Fruit fly (Drosophila melanogaster) whole organism, embryonic: ENCODE results near the gene CG34327.

ENCODE experiments used
- Bdp1 ChIP-seq: fragments of 200-800 bp; sonication (Bioruptor generic); optimal IDR thresholded peaks from 3 replicates; lab custom pipeline; 2016; ENCODE audit warnings: missing biosample characterization, missing genetic modification characterization
- CG11695 ChIP-seq: fragments of 200-800 bp; sonication (Bioruptor generic); IDR thresholded peaks from 3 replicates; pipeline ENCODE4 v1.3.6; 2022; ENCODE audit warnings: missing biosample characterization, missing genetic modification characterization
- CG13424 ChIP-seq: fragments of 200-800 bp; sonication (Bioruptor generic); optimal IDR thresholded peaks from 2 replicates; lab custom pipeline; 2019; ENCODE audit warnings: missing biosample characterization, mild to moderate bottlenecking, missing genetic modification characterization, moderate library complexity
- CG15479 ChIP-seq: fragments of 200-800 bp; sonication (Bioruptor generic); optimal IDR thresholded peaks from 3 replicates; lab custom pipeline; 2019; ENCODE audit warnings: missing biosample characterization, mild to moderate bottlenecking, missing genetic modification characterization, moderate library complexity
- CG16863 ChIP-seq: fragments of 200-800 bp; sonication (Bioruptor generic); optimal IDR thresholded peaks from 3 replicates; lab custom pipeline; 2016; ENCODE audit warnings: missing biosample characterization, missing genetic modification characterization
- CG17359 ChIP-seq: fragments of 200-800 bp; sonication (Bioruptor generic); optimal IDR thresholded peaks from 3 replicates; lab custom pipeline; 2018; ENCODE audit warnings: missing biosample characterization, mild to moderate bottlenecking, missing genetic modification characterization, moderate library complexity
- CG17829 ChIP-seq: fragments of 200-800 bp; optimal IDR thresholded peaks from 2 replicates; lab custom pipeline; 2019; ENCODE audit warnings: missing biosample characterization, mild to moderate bottlenecking, missing genetic modification characterization, moderate library complexity
- CG18764 ChIP-seq: fragments of 200-800 bp; sonication (Bioruptor generic); optimal IDR thresholded peaks from 3 replicates; lab custom pipeline; 2016; ENCODE audit warnings: missing biosample characterization, missing genetic modification characterization
- CG32772 ChIP-seq: fragments of 200-800 bp; sonication (Bioruptor generic); IDR thresholded peaks from 2 replicates; pipeline ENCODE4 v1.3.6; 2022; ENCODE audit warnings: missing biosample characterization, missing genetic modification characterization
- CG6272 ChIP-seq: fragments of 200-800 bp; sonication (Bioruptor generic); IDR thresholded peaks from 2 replicates; pipeline ENCODE4 v1.3.6; 2022; ENCODE audit warnings: missing biosample characterization, missing genetic modification characterization
- CG7928 ChIP-seq: fragments of 200-800 bp; sonication (Bioruptor generic); optimal IDR thresholded peaks from 2 replicates; lab custom pipeline; 2017; ENCODE audit warnings: missing biosample characterization, mild to moderate bottlenecking, missing genetic modification characterization
- CG8089 ChIP-seq: fragments of 200-800 bp; sonication (Bioruptor generic); optimal IDR thresholded peaks from 3 replicates; lab custom pipeline; 2016; ENCODE audit warnings: missing biosample characterization, missing genetic modification characterization
- CG8359 ChIP-seq: fragments of 200-800 bp; sonication (Bioruptor generic); optimal IDR thresholded peaks from 2 replicates; lab custom pipeline; 2017; ENCODE audit warnings: missing biosample characterization, mild to moderate bottlenecking, missing genetic modification characterization, borderline replicate concordance
- CrebB ChIP-seq: fragments of 200-800 bp; sonication (Bioruptor generic); optimal IDR thresholded peaks from 3 replicates; lab custom pipeline; 2018; ENCODE audit warnings: missing biosample characterization, mild to moderate bottlenecking, missing genetic modification characterization
- Dek ChIP-seq: fragments of 200-800 bp; sonication (Bioruptor generic); optimal IDR thresholded peaks from 3 replicates; lab custom pipeline; 2019; ENCODE audit warnings: missing biosample characterization, mild to moderate bottlenecking, missing genetic modification characterization, moderate library complexity
- Dll ChIP-seq: fragments of 200-800 bp; sonication (Bioruptor generic); IDR thresholded peaks from 4 replicates; pipeline ENCODE4 v1.3.6; 2022; ENCODE audit warnings: missing biosample characterization, missing genetic modification characterization; ENCODE audit not compliant: partially characterized antibody
- E2f2 ChIP-seq: fragments of 200-800 bp; sonication (Bioruptor generic); IDR thresholded peaks from 2 replicates; pipeline ENCODE4 v1.3.6; 2022; ENCODE audit warnings: missing biosample characterization, missing genetic modification characterization
- Fer1 ChIP-seq: fragments of 200-800 bp; sonication (Bioruptor generic); optimal IDR thresholded peaks from 2 replicates; lab custom pipeline; 2017; ENCODE audit warnings: missing biosample characterization, mild to moderate bottlenecking, missing genetic modification characterization
- Gug ChIP-seq: fragments of 200-800 bp; sonication (Bioruptor generic); IDR thresholded peaks from 4 replicates; pipeline ENCODE4 v1.3.6; 2022; ENCODE audit warnings: missing biosample characterization, missing genetic modification characterization
- Hmr ChIP-seq: fragments of 200-800 bp; sonication (Bioruptor generic); optimal IDR thresholded peaks from 3 replicates; lab custom pipeline; 2017; ENCODE audit warnings: mild to moderate bottlenecking, missing biosample characterization, missing genetic modification reagents, missing genetic modification characterization
- Kr ChIP-seq: fragments of 200-800 bp; sonication (Bioruptor generic); optimal IDR thresholded peaks from 2 replicates; lab custom pipeline; 2017; ENCODE audit warnings: missing biosample characterization, mild to moderate bottlenecking, missing genetic modification characterization
- Oaz ChIP-seq: fragments of 200-800 bp; sonication (Bioruptor generic); IDR thresholded peaks from 2 replicates; pipeline ENCODE4 v1.3.6; 2022; ENCODE audit warnings: missing biosample characterization, missing genetic modification characterization
- Rfx ChIP-seq: fragments of 200-800 bp; sonication (Bioruptor generic); IDR thresholded peaks from 2 replicates; pipeline ENCODE4 v1.3.6; 2022; ENCODE audit warnings: missing biosample characterization, missing genetic modification characterization
- Xbp1 ChIP-seq: fragments of 200-800 bp; sonication (Bioruptor generic); optimal IDR thresholded peaks from 3 replicates; lab custom pipeline; 2016; ENCODE audit warnings: missing biosample characterization, mild to moderate bottlenecking, missing genetic modification characterization
- al ChIP-seq: fragments of 200-800 bp; sonication (Bioruptor generic); IDR thresholded peaks from 2 replicates; pipeline ENCODE4 v1.3.6; 2022; ENCODE audit warnings: missing biosample characterization, missing genetic modification characterization
- bab2 ChIP-seq: fragments of 200-800 bp; sonication (Bioruptor generic); optimal IDR thresholded peaks from 2 replicates; lab custom pipeline; 2016; ENCODE audit warnings: missing biosample characterization, missing genetic modification characterization
- bigmax ChIP-seq: fragments of 200-800 bp; sonication (Bioruptor generic); optimal IDR thresholded peaks from 2 replicates; lab custom pipeline; 2018; ENCODE audit warnings: missing biosample characterization, mild to moderate bottlenecking, missing genetic modification characterization
- dm ChIP-seq: fragments of 200-800 bp; sonication (Bioruptor generic); optimal IDR thresholded peaks from 3 replicates; lab custom pipeline; 2016; ENCODE audit warnings: missing biosample characterization, missing genetic modification characterization
- dysf ChIP-seq: fragments of 200-800 bp; sonication (Bioruptor generic); IDR thresholded peaks from 3 replicates; pipeline ENCODE4 v1.3.6; 2022; ENCODE audit warnings: missing biosample characterization, missing genetic modification characterization
- exex ChIP-seq: fragments of 200-800 bp; sonication (Bioruptor generic); optimal IDR thresholded peaks from 4 replicates; lab custom pipeline; 2018; ENCODE audit warnings: missing biosample characterization, mild to moderate bottlenecking, missing genetic modification characterization, moderate library complexity
- fru ChIP-seq: fragments of >200 bp; optimal IDR thresholded peaks from 2 replicates; lab custom pipeline; 2017
- grau ChIP-seq: fragments of 200-800 bp; optimal IDR thresholded peaks from 3 replicates; lab custom pipeline; 2019; ENCODE audit warnings: missing biosample characterization, mild to moderate bottlenecking, missing genetic modification characterization, moderate library complexity
- gro ChIP-seq: fragments of 200-800 bp; sonication (Bioruptor generic); optimal IDR thresholded peaks from 2 replicates; lab custom pipeline; 2016; ENCODE audit warnings: missing biosample characterization, missing genetic modification characterization
- nerfin-1 ChIP-seq: fragments of 200-800 bp; sonication (Bioruptor generic); optimal IDR thresholded peaks from 3 replicates; lab custom pipeline; 2019; ENCODE audit warnings: missing biosample characterization, mild to moderate bottlenecking, missing genetic modification characterization, moderate library complexity
- nmo ChIP-seq: fragments of 200-800 bp; sonication (Bioruptor generic); optimal IDR thresholded peaks from 2 replicates; lab custom pipeline; 2018; ENCODE audit warnings: missing biosample characterization, mild to moderate bottlenecking, missing genetic modification characterization, moderate library complexity
- nom ChIP-seq: fragments of 200-800 bp; sonication (Bioruptor generic); optimal IDR thresholded peaks from 2 replicates; lab custom pipeline; 2017; ENCODE audit warnings: missing biosample characterization, missing genetic modification characterization, mild to moderate bottlenecking, moderate library complexity, missing genetic modification reagents
- odd ChIP-seq: fragments of 200-800 bp; sonication (Bioruptor generic); optimal IDR thresholded peaks from 2 replicates; lab custom pipeline; 2017; ENCODE audit warnings: missing biosample characterization, mild to moderate bottlenecking, missing genetic modification characterization
- pan ChIP-seq, 4 experiments: fragments of >200 bp in 3 of 4; fragments of 200-800 bp in 1 of 4; sonication (Bioruptor generic) in 1 of 4; optimal IDR thresholded peaks in 3 of 4; IDR thresholded peaks in 1 of 4; 2 replicates each; pipeline versions ENCODE4 v1.3.6 to Lab custom; 2017 to 2022; ENCODE audit warnings: missing biosample characterization in 2 of 4, missing genetic modification characterization in 2 of 4, mixed read lengths in 1 of 4
- pb ChIP-seq: fragments of 200-800 bp; sonication (Bioruptor generic); optimal IDR thresholded peaks from 3 replicates; lab custom pipeline; 2016; ENCODE audit warnings: missing biosample characterization, missing genetic modification characterization
- pnt ChIP-seq: fragments of 200-800 bp; sonication (Bioruptor generic); optimal IDR thresholded peaks from 3 replicates; lab custom pipeline; 2016; ENCODE audit warnings: missing biosample characterization, missing genetic modification characterization
- pzg ChIP-seq: fragments of 200-800 bp; sonication (Bioruptor generic); optimal IDR thresholded peaks from 3 replicates; lab custom pipeline; 2018; ENCODE audit warnings: missing biosample characterization, mild to moderate bottlenecking, missing genetic modification characterization, moderate library complexity
- run ChIP-seq: fragments of 200-800 bp; sonication (Bioruptor generic); optimal IDR thresholded peaks from 3 replicates; lab custom pipeline; 2018; ENCODE audit warnings: missing biosample characterization, mild to moderate bottlenecking, missing genetic modification characterization
- scrt ChIP-seq: fragments of 200-800 bp; sonication (Bioruptor generic); optimal IDR thresholded peaks from 2 replicates; lab custom pipeline; 2018; ENCODE audit warnings: missing biosample characterization, mild to moderate bottlenecking, missing genetic modification characterization, moderate library complexity
- sens ChIP-seq: fragments of 200-800 bp; sonication (Bioruptor generic); peaks from one replicate; lab custom pipeline; 2016; ENCODE audit warnings: missing biosample characterization, missing genetic modification characterization
- slbo ChIP-seq: fragments of 200-800 bp; sonication (Bioruptor generic); IDR thresholded peaks from 2 replicates; pipeline ENCODE4 v1.3.6; 2022; ENCODE audit warnings: missing biosample characterization, missing genetic modification characterization
- sug ChIP-seq: fragments of 200-800 bp; optimal IDR thresholded peaks from 2 replicates; lab custom pipeline; 2019; ENCODE audit warnings: missing biosample characterization, mild to moderate bottlenecking, missing genetic modification characterization, moderate library complexity
- tap ChIP-seq: fragments of 200-800 bp; optimal IDR thresholded peaks from 3 replicates; lab custom pipeline; 2019; ENCODE audit warnings: missing biosample characterization, mild to moderate bottlenecking, missing genetic modification characterization, moderate library complexity
- tgo ChIP-seq: fragments of 200-800 bp; sonication (Bioruptor generic); IDR thresholded peaks from 3 replicates; pipeline ENCODE4 v1.3.6; 2022; ENCODE audit warnings: missing biosample characterization, missing genetic modification characterization
- tio ChIP-seq: fragments of 200-800 bp; sonication (Bioruptor generic); optimal IDR thresholded peaks from 2 replicates; lab custom pipeline; 2017; ENCODE audit warnings: missing biosample characterization, missing genetic modification characterization, inconsistent platforms

CG34327 gene

DNA sequence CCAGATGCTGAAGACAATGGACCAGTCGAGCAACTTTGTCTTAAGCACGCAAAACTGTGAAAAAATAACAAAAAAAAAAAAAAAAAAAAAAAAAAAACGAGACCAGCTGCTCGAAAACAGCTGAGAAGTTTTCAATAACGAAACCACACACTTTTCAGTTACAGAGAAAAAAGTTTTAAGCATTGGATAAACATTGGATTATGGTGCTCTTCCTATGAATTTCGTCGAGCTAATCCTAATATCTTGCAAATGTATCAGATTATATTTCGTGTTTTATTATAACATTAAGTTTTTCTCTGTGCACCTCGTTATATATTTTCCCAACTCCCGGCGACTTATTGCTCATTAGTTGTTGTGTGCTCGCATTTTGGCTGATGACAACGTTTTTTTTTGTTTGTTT, 47.1 kb downstream of the CG34327 start (continued):
- TF ChIP-seq odd: peak; percentile 29
- TF ChIP-seq CG17829: peak; percentile 17
- TF ChIP-seq CG32772 (GFP tag; lab: Robert Waterston, UW): peak; percentile 49; the same call in 1 of the 2 replicates
- peak; percentile 41; the same call in 1 of the 2 replicates for TF ChIP-seq Oaz (GFP tag; lab: Robert Waterston, UW)
- TF ChIP-seq bigmax (GFP tag; lab: Kevin White, UChicago): no peak
- TF ChIP-seq dysf: peak; percentile 72
- TF ChIP-seq pan (optimal IDR thresholded peaks at IDR 0.05; lab: Kevin White, UChicago): no peak
- peak in 1 of 2 experiments; percentile 74 for TF ChIP-seq pan (GFP tag; optimal IDR thresholded peaks at IDR 0.05 in 1 of 2, IDR thresholded peaks at IDR 0.05 in 1 of 2)
- peak; percentile 54 for TF ChIP-seq Xbp1 (GFP tag; lab: Kevin White, UChicago)
- TF ChIP-seq Hmr: peak; percentile 27
- 0 out of 2 replicates have a peak, but pooled peaks have one; percentile 22 for TF ChIP-seq al (GFP tag; lab: Robert Waterston, UW)
- peak; percentile 38 for TF ChIP-seq pnt (GFP tag; lab: Kevin White, UChicago)
- no peak for TF ChIP-seq CG8359 (GFP tag; lab: Kevin White, UChicago)
- TF ChIP-seq run (tag; lab: Kevin White, UChicago): peak; percentile 25
- no peak for TF ChIP-seq pzg (GFP tag; lab: Kevin White, UChicago)
- no peak for TF ChIP-seq CG7928 (GFP tag; lab: Kevin White, UChicago)
- TF ChIP-seq grau (tag; lab: Kevin White, UChicago): peak; percentile 35
- TF ChIP-seq dm (GFP tag; lab: Kevin White, UChicago): peak; percentile 5
- peak; percentile 37; the same call in 1 of the 2 replicates for TF ChIP-seq CG6272 (GFP tag; lab: Robert Waterston, UW)
- TF ChIP-seq CG15479 (GFP tag; lab: Kevin White, UChicago): no peak
- TF ChIP-seq nom (GFP tag; lab: Kevin White, UChicago): no peak
- TF ChIP-seq fru: no peak
- peak; percentile 3 for TF ChIP-seq nerfin-1
- peak; percentile 67 for TF ChIP-seq pb
- TF ChIP-seq CG8089 (GFP tag; lab: Kevin White, UChicago): peak; percentile 26
- TF ChIP-seq Dek: peak; percentile 41
- 0 out of 2 replicates have a peak, but pooled peaks have one; percentile 32 for TF ChIP-seq E2f2 (GFP tag; lab: Robert Waterston, UW)
- TF ChIP-seq Kr (GFP tag; lab: Kevin White, UChicago): no peak
- TF ChIP-seq slbo (GFP tag; lab: Robert Waterston, UW): peak; percentile 74
- TF ChIP-seq Gug: 0 out of 4 replicates have a peak, but pooled peaks have one; percentile 21
- no peak for TF ChIP-seq exex
- TF ChIP-seq Rfx (GFP tag; lab: Robert Waterston, UW): peak; percentile 79
- peak; percentile 7 for TF ChIP-seq CG18764
- peak; percentile 7 for TF ChIP-seq gro (GFP tag; lab: Kevin White, UChicago)
- TF ChIP-seq CG17359 (tag; lab: Kevin White, UChicago): peak; percentile 63
- peak; percentile 32 for TF ChIP-seq scrt
- peak; percentile 46 for TF ChIP-seq nmo (GFP tag; lab: Kevin White, UChicago)
- peak; percentile 43 for TF ChIP-seq tio (GFP tag; lab: Kevin White, UChicago)
- TF ChIP-seq sug: peak; percentile 3
- TF ChIP-seq Dll (GFP tag; lab: Robert Waterston, UW): no peak
- TF ChIP-seq CrebB (tag; lab: Kevin White, UChicago): no peak
- TF ChIP-seq Fer1: peak; percentile 71
- peak; percentile 83 for TF ChIP-seq sens (GFP tag; lab: Kevin White, UChicago)
- peak; percentile 25 for TF ChIP-seq CG16863
- peak; percentile 68; the same call in 2 of the 3 replicates for TF ChIP-seq tgo (GFP tag; lab: Robert Waterston, UW)
- TF ChIP-seq tap: peak; percentile 29
- no peak for TF ChIP-seq Bdp1
- peak; percentile 43 for TF ChIP-seq bab2 (GFP tag; lab: Kevin White, UChicago)
- peak; percentile 57 for TF ChIP-seq CG13424 (tag; lab: Kevin White, UChicago)
- TF ChIP-seq CG11695: peak; percentile 72; the same call in 2 of the 3 replicates
